Fruit fly (Drosophila melanogaster): ENCODE results near the gene MSAmiP.

dm6 chr3R:16901995-16902394 lies 5.9 kb upstream of the MSAmiP start:
- TF ChIP-seq CG17806 (tag; optimal IDR thresholded peaks at IDR 0.05) (no peak), Pif1A (GFP tag; optimal IDR thresholded peaks at IDR 0.05) (no peak), CG13204 (GFP tag; optimal IDR thresholded peaks at IDR 0.05) (no peak)
